Fruit fly (Drosophila melanogaster) whole organism, adult: ENCODE measurements around the gene Ppt2.

Source experiments
- CG5204 ChIP-seq: fragments of 200-800 bp; sonication (Bioruptor generic); optimal IDR thresholded peaks from 2 replicates; lab custom pipeline; 2016; ENCODE audit warnings: missing biosample characterization, missing genetic modification characterization
- bab1 ChIP-seq: fragments of 200-800 bp; sonication (Bioruptor generic); optimal IDR thresholded peaks from 3 replicates; lab custom pipeline; 2019; ENCODE audit warnings: missing biosample characterization, mild to moderate bottlenecking, missing genetic modification characterization, moderate library complexity
- cnc ChIP-seq, 2 experiments: fragments of >200 bp; optimal IDR thresholded peaks; 2 replicates each; lab custom pipeline; 2017

- TF ChIP-seq CG5204 (GFP tag; lab: Kevin White, UChicago) (no peak), cnc (optimal IDR thresholded peaks at IDR 0.05; lab: Kevin White, UChicago) (no peak), bab1 (GFP tag; lab: Kevin White, UChicago) (no peak)
Measured at dm6 chr2L:11296483-11296882, 16.4 kb downstream of the Ppt2 start.
